Fruit fly (Drosophila melanogaster) whole organism: ENCODE results near the gene ImpE1.

Experiments
- CG8478 ChIP-seq: fragments of >200 bp; optimal IDR thresholded peaks from 2 replicates; lab custom pipeline; 2018; ENCODE audit warnings: inconsistent platforms
- Dll ChIP-seq: fragments of >200 bp; optimal IDR thresholded peaks from 2 replicates; lab custom pipeline; 2017
- pan ChIP-seq: fragments of >200 bp; optimal IDR thresholded peaks from 2 replicates; lab custom pipeline; 2017
- psq ChIP-seq: fragments of >200 bp; optimal IDR thresholded peaks from 2 replicates; lab custom pipeline; 2017
- usp ChIP-seq: fragments of >200 bp; optimal IDR thresholded peaks from 2 replicates; lab custom pipeline; 2017; ENCODE audit warnings: missing biosample characterization, missing genetic modification characterization, mixed read lengths

- TF ChIP-seq usp (GFP tag; lab: Kevin White, UChicago) = no peak
- no peak for TF ChIP-seq Dll (lab: Kevin White, UChicago)
- TF ChIP-seq psq (lab: Kevin White, UChicago) = no peak
- TF ChIP-seq pan (lab: Kevin White, UChicago) = no peak
- TF ChIP-seq CG8478 (lab: Kevin White, UChicago) = no peak
Observed at dm6 chr3L:8393549-8393948, 21.3 kb downstream of the ImpE1 start, which contains the start of gene Jon66Cii.
